Worm (Caenorhabditis elegans) whole organism, L1 larva: ENCODE measurements around the gene pac-1.
A peak's percentile ranks its signal among the peaks of the same experiment; 100 is the strongest.

Experiments used
- hlh-17 ChIP-seq: fragments of 200-800 bp; sonication (Bioruptor generic); optimal IDR thresholded peaks from 2 replicates; lab custom pipeline; 2018; ENCODE audit warnings: missing genetic modification characterization, mild to moderate bottlenecking, missing compliant biosample characterization, moderate library complexity, borderline replicate concordance
- hlh-4 ChIP-seq: sonication (generic microtip); optimal IDR thresholded peaks from 2 replicates; lab custom pipeline; 2016; ENCODE audit warnings: mild to moderate bottlenecking, missing genetic modification characterization, missing compliant biosample characterization
- lin-35 ChIP-seq, 2 experiments: fragments of 150-350 bp; optimal IDR thresholded peaks; 2 replicates each; lab custom pipeline; 2014; ENCODE audit warnings: missing biosample characterization in 2 of 2, missing genetic modification characterization in 2 of 2, missing genetic modification reagents in 2 of 2
- nhr-11 ChIP-seq: fragments of 150-350 bp; optimal IDR thresholded peaks from 2 replicates; lab custom pipeline; 2014; ENCODE audit warnings: missing biosample characterization, missing genetic modification characterization
- pqm-1 ChIP-seq: sonication (generic microtip); optimal IDR thresholded peaks from 3 replicates; lab custom pipeline; 2017; ENCODE audit warnings: missing biosample characterization, missing genetic modification characterization
- sox-4 ChIP-seq: sonication (generic microtip); optimal IDR thresholded peaks from 2 replicates; lab custom pipeline; 2016; ENCODE audit warnings: missing genetic modification characterization, missing compliant biosample characterization
- zag-1 ChIP-seq: fragments of 150-350 bp; optimal IDR thresholded peaks from 2 replicates; lab custom pipeline; 2014; ENCODE audit warnings: missing biosample characterization, missing genetic modification characterization

ce11 chrIII:8446940-8447403 lies 47.8 kb upstream of the pac-1 start, which contains the start of gene rpn-3:
- peak; percentile 78 for TF ChIP-seq sox-4 (tag; lab: Kevin White, UChicago)
- peak; percentile 63 for TF ChIP-seq zag-1 (tag; lab: Kevin White, UChicago)
- TF ChIP-seq nhr-11 (tag; lab: Kevin White, UChicago) = peak; percentile 93
- TF ChIP-seq pqm-1 (tag; lab: Kevin White, UChicago) = peak; percentile 53
- no peak for TF ChIP-seq hlh-17 (GFP tag; lab: Kevin White, UChicago)
- peak; percentile 93 for TF ChIP-seq lin-35 (GFP tag; optimal IDR thresholded peaks at IDR 0.05; lab: Kevin White, UChicago)
- no peak for TF ChIP-seq hlh-4
